Worm (Caenorhabditis elegans) whole organism, young adult: ENCODE results near the gene C25E10.4.
A peak's percentile ranks its signal among the peaks of the same experiment; 100 is the strongest.

ENCODE experiments used
- B0336.3 ChIP-seq: fragments of 200-800 bp; sonication (Bioruptor generic); IDR thresholded peaks from 2 replicates; pipeline ENCODE4 v1.3.6; 2022; ENCODE audit warnings: missing genetic modification characterization, missing compliant biosample characterization
- F10E7.11 ChIP-seq: sonication (generic microtip); optimal IDR thresholded peaks from 2 replicates; lab custom pipeline; 2017; ENCODE audit warnings: mild to moderate bottlenecking, missing genetic modification characterization, moderate library complexity, missing compliant biosample characterization
- F22D6.2 ChIP-seq: sonication (generic microtip); optimal IDR thresholded peaks from 2 replicates; lab custom pipeline; 2016; ENCODE audit warnings: mild to moderate bottlenecking, missing genetic modification characterization, missing compliant biosample characterization
- F23B12.7 ChIP-seq: sonication (generic microtip); optimal IDR thresholded peaks from 2 replicates; lab custom pipeline; 2017; ENCODE audit warnings: missing genetic modification characterization, mild to moderate bottlenecking, missing compliant biosample characterization, antibody characterized with exemption, moderate library complexity; ENCODE audit not compliant: insufficient read depth
- F55B11.4 ChIP-seq: sonication (generic microtip); optimal IDR thresholded peaks from 2 replicates; lab custom pipeline; 2016; ENCODE audit warnings: missing compliant biosample characterization, missing genetic modification characterization, borderline replicate concordance; ENCODE audit not compliant: insufficient read depth
- T07F8.4 ChIP-seq: sonication (generic microtip); optimal IDR thresholded peaks from 2 replicates; lab custom pipeline; 2016; ENCODE audit warnings: mild to moderate bottlenecking, missing genetic modification characterization, moderate library complexity, missing compliant biosample characterization
- Y53G8AR.9 ChIP-seq: fragments of 200-800 bp; sonication (Bioruptor generic); conservative IDR thresholded peaks from 2 replicates; pipeline ENCODE4 v1.3.6; 2022; ENCODE audit warnings: missing genetic modification reagents, missing genetic modification characterization, missing compliant biosample characterization
- Y67H2A.10 ChIP-seq: fragments of 200-800 bp; sonication (Bioruptor generic); conservative IDR thresholded peaks from 2 replicates; pipeline ENCODE4 v1.3.6; 2022; ENCODE audit warnings: missing genetic modification reagents, missing genetic modification characterization, missing compliant biosample characterization
- ZK185.1 ChIP-seq: sonication (generic microtip); optimal IDR thresholded peaks from 2 replicates; lab custom pipeline; 2016; ENCODE audit warnings: mild to moderate bottlenecking, missing genetic modification characterization, missing compliant biosample characterization; ENCODE audit not compliant: poor library complexity, severe bottlenecking
- ama-1 ChIP-seq, 3 experiments: fragments of 150-350 bp in 1 of 3; sonication (generic microtip) in 2 of 3; optimal IDR thresholded peaks; 2 replicates each; lab custom pipeline; 2014 to 2018; ENCODE audit warnings: missing biosample characterization in 2 of 3, missing genetic modification characterization in 2 of 3, missing genetic modification reagents in 2 of 3
- aptf-2 ChIP-seq: fragments of 200-800 bp; sonication (Bioruptor generic); conservative IDR thresholded peaks from 2 replicates; pipeline ENCODE4 v1.3.6; 2022; ENCODE audit warnings: missing genetic modification reagents, missing genetic modification characterization, missing compliant biosample characterization
- athp-1 ChIP-seq: sonication (generic microtip); optimal IDR thresholded peaks from 2 replicates; lab custom pipeline; 2017; ENCODE audit warnings: mild to moderate bottlenecking, missing genetic modification characterization, missing compliant biosample characterization
- attf-3 ChIP-seq: fragments of 200-800 bp; sonication (Bioruptor generic); conservative IDR thresholded peaks from 2 replicates; pipeline ENCODE4 v1.3.6; 2022; ENCODE audit warnings: missing genetic modification reagents, missing genetic modification characterization, missing compliant biosample characterization
- bed-2 ChIP-seq: fragments of 200-800 bp; sonication (Bioruptor generic); IDR thresholded peaks from 2 replicates; pipeline ENCODE4 v1.3.6; 2022; ENCODE audit warnings: missing genetic modification reagents, missing genetic modification characterization, missing compliant biosample characterization
- ccch-3 ChIP-seq: fragments of 200-800 bp; sonication (Bioruptor generic); optimal IDR thresholded peaks from 2 replicates; lab custom pipeline; 2018; ENCODE audit warnings: mild to moderate bottlenecking, missing genetic modification characterization, missing compliant biosample characterization
- cebp-1 ChIP-seq, 2 experiments: fragments of 200-800 bp in 1 of 2; sonication (Bioruptor generic) in 1 of 2; sonication (generic microtip) in 1 of 2; IDR thresholded peaks in 1 of 2; optimal IDR thresholded peaks in 1 of 2; 2 replicates each; pipeline versions ENCODE4 v1.3.6 to Lab custom; 2017 to 2022; ENCODE audit warnings: missing compliant biosample characterization in 2 of 2, missing genetic modification characterization in 2 of 2, mild to moderate bottlenecking in 1 of 2, missing genetic modification reagents in 1 of 2, moderate library complexity in 1 of 2
- cebp-2 ChIP-seq: fragments of 200-800 bp; sonication (Bioruptor generic); IDR thresholded peaks from 2 replicates; pipeline ENCODE4 v1.3.6; 2022; ENCODE audit warnings: missing genetic modification characterization, missing compliant biosample characterization
- dox-1 ChIP-seq: fragments of 200-800 bp; sonication (Bioruptor generic); IDR thresholded peaks from 2 replicates; pipeline ENCODE4 v1.3.6; 2022; ENCODE audit warnings: missing genetic modification reagents, missing genetic modification characterization, missing compliant biosample characterization
- dpff-1 ChIP-seq: sonication (generic microtip); optimal IDR thresholded peaks from 2 replicates; lab custom pipeline; 2017; ENCODE audit warnings: mild to moderate bottlenecking, missing genetic modification characterization, missing compliant biosample characterization
- dpl-1 ChIP-seq: fragments of 150-350 bp; optimal IDR thresholded peaks from 2 replicates; lab custom pipeline; 2014; ENCODE audit warnings: missing biosample characterization, missing genetic modification reagents, missing genetic modification characterization
- hmg-1.2 ChIP-seq: fragments of 200-800 bp; sonication (Bioruptor generic); IDR thresholded peaks from 2 replicates; pipeline ENCODE4 v1.3.6; 2022; ENCODE audit warnings: missing genetic modification reagents, missing genetic modification characterization, missing compliant biosample characterization
- let-607 ChIP-seq, 2 experiments: fragments of 200-800 bp in 1 of 2; sonication (Bioruptor generic) in 1 of 2; sonication (generic microtip) in 1 of 2; optimal IDR thresholded peaks; 2 replicates each; lab custom pipeline; 2016 to 2018; ENCODE audit warnings: mild to moderate bottlenecking in 2 of 2, missing compliant biosample characterization in 2 of 2, missing genetic modification characterization in 2 of 2, moderate library complexity in 2 of 2, missing genotype in 1 of 2
- lin-26 ChIP-seq: fragments of 200-800 bp; sonication (Bioruptor generic); IDR thresholded peaks from 2 replicates; pipeline ENCODE4 v1.3.6; 2022; ENCODE audit warnings: missing genetic modification reagents, missing genetic modification characterization, missing compliant biosample characterization
- lin-35 ChIP-seq, 3 experiments: fragments of 150-350 bp in 2 of 3; sonication (generic microtip) in 1 of 3; optimal IDR thresholded peaks; 2 replicates each; lab custom pipeline; 2014 to 2018; ENCODE audit warnings: missing biosample characterization in 3 of 3, missing genetic modification characterization in 3 of 3, missing genetic modification reagents in 3 of 3
- lin-54 ChIP-seq: fragments of 200-800 bp; sonication (Bioruptor generic); optimal IDR thresholded peaks from 2 replicates; lab custom pipeline; 2018; ENCODE audit warnings: mild to moderate bottlenecking, missing genetic modification characterization, missing compliant biosample characterization
- lir-1 ChIP-seq: fragments of 200-800 bp; sonication (Bioruptor generic); conservative IDR thresholded peaks from 2 replicates; pipeline ENCODE4 v1.3.6; 2022; ENCODE audit warnings: missing genetic modification reagents, missing genetic modification characterization, missing compliant biosample characterization
- lsy-27 ChIP-seq: sonication (generic microtip); optimal IDR thresholded peaks from 2 replicates; lab custom pipeline; 2017; ENCODE audit warnings: missing genetic modification characterization, mild to moderate bottlenecking, missing compliant biosample characterization, antibody characterized with exemption, missing genotype, borderline replicate concordance; ENCODE audit not compliant: insufficient read depth
- mes-4 ChIP-seq: sonication (generic microtip); optimal IDR thresholded peaks from 2 replicates; lab custom pipeline; 2016; ENCODE audit warnings: missing genotype, missing genetic modification characterization, missing compliant biosample characterization
- nfya-1 ChIP-seq: sonication (generic microtip); optimal IDR thresholded peaks from 2 replicates; lab custom pipeline; 2017; ENCODE audit warnings: antibody characterized with exemption, missing compliant biosample characterization, missing genetic modification characterization, borderline replicate concordance; ENCODE audit not compliant: insufficient read depth
- nfyb-1 ChIP-seq: fragments of 200-800 bp; sonication (Bioruptor generic); IDR thresholded peaks from 2 replicates; pipeline ENCODE4 v1.3.6; 2022; ENCODE audit warnings: missing genetic modification reagents, missing genetic modification characterization, missing compliant biosample characterization
- nhr-179 ChIP-seq: sonication (generic microtip); optimal IDR thresholded peaks from 2 replicates; lab custom pipeline; 2016; ENCODE audit warnings: mild to moderate bottlenecking, missing genetic modification characterization, missing compliant biosample characterization
- nhr-27 ChIP-seq: fragments of 200-800 bp; sonication (Bioruptor generic); optimal IDR thresholded peaks from 2 replicates; lab custom pipeline; 2018; ENCODE audit warnings: mild to moderate bottlenecking, missing genetic modification characterization, moderate library complexity, missing compliant biosample characterization
- nhr-80 ChIP-seq: sonication (generic microtip); optimal IDR thresholded peaks from 2 replicates; lab custom pipeline; 2016; ENCODE audit warnings: missing genetic modification characterization, missing compliant biosample characterization
- pha-4 ChIP-seq: fragments of 150-350 bp; sonication (generic microtip); optimal IDR thresholded peaks from 2 replicates; lab custom pipeline; 2014; ENCODE audit warnings: missing biosample characterization, missing genetic modification reagents, missing genetic modification characterization
- repo-1 ChIP-seq: sonication (generic microtip); optimal IDR thresholded peaks from 2 replicates; lab custom pipeline; 2017; ENCODE audit warnings: mild to moderate bottlenecking, missing genetic modification characterization, missing compliant biosample characterization
- sdz-38 ChIP-seq: sonication (generic microtip); optimal IDR thresholded peaks from 2 replicates; lab custom pipeline; 2016; ENCODE audit warnings: missing genotype, missing genetic modification characterization, missing compliant biosample characterization
- snpc-4 ChIP-seq, 5 experiments: fragments of 150-350 bp in 1 of 5; sonication (generic microtip) in 4 of 5; optimal IDR thresholded peaks; 2 replicates each; lab custom pipeline; 2014 to 2018; ENCODE audit warnings: missing genetic modification characterization in 5 of 5, missing biosample characterization in 3 of 5, antibody characterized with exemption in 2 of 5, mild to moderate bottlenecking in 2 of 5, missing compliant biosample characterization in 2 of 5, missing genotype in 2 of 5, moderate library complexity in 2 of 5, missing genetic modification reagents in 1 of 5
- tlf-1 ChIP-seq: fragments of 200-800 bp; sonication (Bioruptor generic); optimal IDR thresholded peaks from 2 replicates; lab custom pipeline; 2018; ENCODE audit warnings: mild to moderate bottlenecking, missing genetic modification characterization, missing compliant biosample characterization
- zfh-2 ChIP-seq: fragments of 200-800 bp; sonication (Bioruptor generic); conservative IDR thresholded peaks from 2 replicates; pipeline ENCODE4 v1.3.6; 2022; ENCODE audit warnings: missing genetic modification reagents, missing genetic modification characterization, missing compliant biosample characterization
- ztf-18 ChIP-seq: sonication (generic microtip); optimal IDR thresholded peaks from 2 replicates; lab custom pipeline; 2016; ENCODE audit warnings: missing genotype, mild to moderate bottlenecking, missing genetic modification characterization, missing compliant biosample characterization
- ztf-28 ChIP-seq: fragments of 200-800 bp; sonication (Bioruptor generic); IDR thresholded peaks from 2 replicates; pipeline ENCODE4 v1.3.6; 2022; ENCODE audit warnings: missing genetic modification reagents, missing genetic modification characterization, missing compliant biosample characterization
- ztf-6 ChIP-seq: fragments of 200-800 bp; sonication (Bioruptor generic); IDR thresholded peaks from 2 replicates; pipeline ENCODE4 v1.3.6; 2022; ENCODE audit warnings: missing genetic modification reagents, missing genetic modification characterization, missing compliant biosample characterization

Gene C25E10.4

DNA sequence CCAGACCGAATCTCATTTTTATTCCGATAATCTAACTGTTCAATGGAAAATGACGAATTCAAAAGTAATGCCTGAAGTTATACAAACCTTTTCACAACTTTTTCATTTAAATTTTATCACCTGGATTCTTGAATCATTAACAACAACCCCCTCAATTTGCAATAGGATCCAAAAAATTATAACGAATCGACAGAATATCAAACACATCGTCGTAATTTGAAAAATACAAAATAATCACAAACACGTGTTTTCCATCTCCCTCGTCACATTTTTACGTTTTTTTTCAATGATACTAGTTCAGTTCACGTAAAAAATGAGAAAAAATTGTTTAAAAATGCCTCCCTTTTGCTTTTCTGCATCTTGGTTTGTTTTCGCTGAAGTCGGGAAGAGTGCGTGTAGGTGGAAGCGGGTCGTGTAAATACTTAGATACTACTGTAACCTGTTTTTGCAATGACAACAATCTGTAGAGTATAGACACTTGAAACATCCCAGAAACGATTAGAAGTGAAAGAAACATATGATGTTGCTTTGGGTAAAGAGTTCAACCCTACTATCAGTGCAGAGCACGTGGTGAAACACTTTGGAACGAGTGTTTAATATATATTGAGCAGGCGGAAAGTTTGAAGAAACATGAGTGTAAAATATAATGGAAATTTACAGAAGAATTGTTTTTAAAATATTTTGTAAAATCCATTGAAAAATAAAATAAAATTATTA is 40.1 kb downstream of the C25E10.4 start, which contains the start of gene oac-50:
TSS of gene oac-50 (minus strand) at position 219 of the 717 bp plus-strand sequence.
- TF ChIP-seq nfya-1 (tag; lab: Kevin White, UChicago) (no peak), cebp-1 (GFP tag; IDR thresholded peaks at IDR 0.05; lab: Robert Waterston, UW) (no peak), cebp-1 (tag; optimal IDR thresholded peaks at IDR 0.05; lab: Kevin White, UChicago) (peak; percentile 18)
- TF ChIP-seq, all 124 proteins: peak for 1

DNA sequence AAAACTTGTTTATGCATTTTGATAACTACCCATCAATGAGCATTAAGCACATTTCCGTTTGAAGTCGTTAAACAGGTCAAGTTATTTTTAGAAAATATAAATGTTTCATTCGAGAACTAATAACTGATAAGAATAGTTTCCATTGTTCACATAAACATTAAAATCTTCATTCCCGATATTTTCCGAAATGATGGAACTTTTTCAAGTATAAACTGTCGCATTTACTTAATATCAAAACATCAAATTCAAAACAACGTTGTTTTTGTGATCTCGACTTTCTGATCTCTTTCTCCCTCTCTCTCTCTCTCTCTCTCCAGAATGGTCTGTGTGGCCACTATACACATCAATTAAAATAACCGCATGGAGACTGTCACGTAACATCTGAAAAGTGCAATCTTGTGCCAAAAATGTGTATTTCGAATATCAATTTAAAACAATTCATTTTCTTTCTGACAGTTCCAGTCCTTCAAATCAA is 41.0 kb downstream of the C25E10.4 start:
- no peak for TF ChIP-seq dpl-1 (GFP tag; lab: Kevin White, UChicago)
- TF ChIP-seq cebp-2, result no peak
- TF ChIP-seq snpc-4 (GFP tag; optimal IDR thresholded peaks at IDR 0.05; lab: Kevin White, UChicago), result no peak
- TF ChIP-seq snpc-4 (tag; optimal IDR thresholded peaks at IDR 0.05; lab: Kevin White, UChicago), result no peak
- no peak for TF ChIP-seq nhr-27
- no peak for TF ChIP-seq F23B12.7 (tag; lab: Kevin White, UChicago)
- no peak for TF ChIP-seq repo-1 (tag; lab: Kevin White, UChicago)
- no peak for TF ChIP-seq ztf-18 (tag; lab: Kevin White, UChicago)
- TF ChIP-seq lsy-27, result no peak
- TF ChIP-seq ztf-6 (GFP tag; lab: Robert Waterston, UW), result no peak
- no peak for TF ChIP-seq tlf-1 (GFP tag; lab: Kevin White, UChicago)
- no peak for TF ChIP-seq dpff-1 (tag; lab: Kevin White, UChicago)
- peak; percentile 69 for TF ChIP-seq ama-1 (optimal IDR thresholded peaks at IDR 0.05; lab: Kevin White, UChicago)
- TF ChIP-seq ama-1 (GFP tag; optimal IDR thresholded peaks at IDR 0.05; lab: Kevin White, UChicago), result no peak
- no peak for TF ChIP-seq ccch-3 (GFP tag; lab: Kevin White, UChicago)
- TF ChIP-seq attf-3 (GFP tag; lab: Robert Waterston, UW), result no peak
- peak; percentile 37; the same call in 1 of the 2 replicates for TF ChIP-seq B0336.3
- no peak for TF ChIP-seq lin-26 (GFP tag; lab: Robert Waterston, UW)
- TF ChIP-seq Y67H2A.10 (GFP tag; lab: Robert Waterston, UW), result no peak
- TF ChIP-seq lin-35 (GFP tag; optimal IDR thresholded peaks at IDR 0.05; lab: Kevin White, UChicago), result no peak
- TF ChIP-seq nhr-179, result no peak
- peak; percentile 12 for TF ChIP-seq pha-4 (tag; lab: Kevin White, UChicago)
- TF ChIP-seq mes-4 (tag; lab: Kevin White, UChicago), result no peak
- no peak for TF ChIP-seq F55B11.4 (tag; lab: Kevin White, UChicago)
- TF ChIP-seq ztf-28 (GFP tag; lab: Robert Waterston, UW), result no peak
- no peak for TF ChIP-seq T07F8.4 (tag; lab: Kevin White, UChicago)
- peak; percentile 64 for TF ChIP-seq nhr-80 (tag; lab: Kevin White, UChicago)
- TF ChIP-seq dox-1, result no peak
- TF ChIP-seq zfh-2 (GFP tag; lab: Robert Waterston, UW), result no peak
- TF ChIP-seq hmg-1.2 (GFP tag; lab: Robert Waterston, UW), result no peak; the same call in none of the 2 replicates
- no peak for TF ChIP-seq athp-1
- peak; percentile 11 for TF ChIP-seq ZK185.1 (tag; lab: Kevin White, UChicago)
- TF ChIP-seq aptf-2 (GFP tag; lab: Robert Waterston, UW), result no peak
- no peak for TF ChIP-seq lir-1 (GFP tag; lab: Robert Waterston, UW)
- no peak for TF ChIP-seq lin-54 (GFP tag; lab: Kevin White, UChicago)
- TF ChIP-seq bed-2 (GFP tag; lab: Robert Waterston, UW), result no peak
- TF ChIP-seq let-607 (tag; optimal IDR thresholded peaks at IDR 0.05; lab: Kevin White, UChicago), result no peak
- TF ChIP-seq F22D6.2 (tag; lab: Kevin White, UChicago), result no peak
- TF ChIP-seq nfyb-1, result no peak
- no peak for TF ChIP-seq F10E7.11 (tag; lab: Kevin White, UChicago)
- TF ChIP-seq Y53G8AR.9 (GFP tag; lab: Robert Waterston, UW), result no peak
- TF ChIP-seq sdz-38 (tag; lab: Kevin White, UChicago), result no peak
- TF ChIP-seq cebp-1 (GFP tag; IDR thresholded peaks at IDR 0.05; lab: Robert Waterston, UW), result 0 out of 2 replicates have a peak, but pooled peaks have one; percentile 26
- peak; percentile 32 for TF ChIP-seq cebp-1 (tag; optimal IDR thresholded peaks at IDR 0.05; lab: Kevin White, UChicago)
